Fruit fly (Drosophila melanogaster): ENCODE results near the gene Ac78C.

DNA sequence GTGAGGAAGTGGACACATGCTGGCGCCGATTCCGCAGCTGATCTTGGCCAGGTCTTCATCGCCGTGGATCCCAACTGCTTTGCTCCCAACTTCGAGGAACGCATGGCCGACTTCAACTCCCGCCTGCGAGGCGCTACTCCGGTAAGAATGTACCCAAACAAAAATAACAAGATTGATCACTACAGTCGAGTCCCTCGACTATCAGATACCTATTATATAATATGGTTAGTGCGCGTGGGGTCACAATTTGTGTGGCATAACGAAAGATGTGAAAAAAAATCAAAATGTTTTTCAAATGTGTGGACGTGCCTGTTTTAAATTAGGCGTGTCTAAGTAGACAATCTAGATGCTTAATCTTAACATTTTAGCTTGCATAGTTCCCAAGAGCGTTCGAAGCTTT is 34.8 kb upstream of the Ac78C start:
- TF ChIP-seq CTCF (optimal IDR thresholded peaks at IDR 0.05) (no peak), CG8478 (optimal IDR thresholded peaks at IDR 0.05) (no peak)

All from S2 (cell line).